Worm (Caenorhabditis elegans) whole organism, L3 larva: ENCODE results near the gene Y53F4B.51.

Experiments used
- R02D3.7 ChIP-seq: fragments of 150-350 bp; optimal IDR thresholded peaks from 2 replicates; lab custom pipeline; 2014; ENCODE audit warnings: missing biosample characterization, missing genetic modification characterization
- ZK546.5 ChIP-seq: sonication (generic microtip); optimal IDR thresholded peaks from 2 replicates; lab custom pipeline; 2017; ENCODE audit warnings: missing biosample characterization, missing genetic modification characterization
- aly-2 ChIP-seq: fragments of 150-350 bp; optimal IDR thresholded peaks from 2 replicates; lab custom pipeline; 2014; ENCODE audit warnings: missing biosample characterization, missing genetic modification characterization
- ama-1 ChIP-seq: fragments of 150-350 bp; optimal IDR thresholded peaks from 2 replicates; lab custom pipeline; 2018
- ceh-16 ChIP-seq: sonication (generic microtip); optimal IDR thresholded peaks from 2 replicates; lab custom pipeline; 2017; ENCODE audit warnings: missing biosample characterization, missing genetic modification characterization
- ceh-28 ChIP-seq: fragments of 150-350 bp; optimal IDR thresholded peaks from 2 replicates; lab custom pipeline; 2014; ENCODE audit warnings: missing biosample characterization, missing genetic modification reagents, missing genetic modification characterization
- ceh-82 ChIP-seq: fragments of 150-350 bp; optimal IDR thresholded peaks from 2 replicates; lab custom pipeline; 2014; ENCODE audit warnings: missing biosample characterization, missing genetic modification characterization
- ceh-9 ChIP-seq: sonication (generic microtip); optimal IDR thresholded peaks from 2 replicates; lab custom pipeline; 2018; ENCODE audit warnings: missing biosample characterization, missing genetic modification characterization
- daf-12 ChIP-seq: fragments of 150-350 bp; optimal IDR thresholded peaks from 2 replicates; lab custom pipeline; 2014; ENCODE audit warnings: missing biosample characterization, missing genetic modification reagents, missing genetic modification characterization
- egl-27 ChIP-seq: sonication (generic microtip); optimal IDR thresholded peaks from 4 replicates; lab custom pipeline; 2017; ENCODE audit warnings: missing biosample characterization, missing genetic modification reagents, missing genetic modification characterization
- egl-5 ChIP-seq: fragments of 150-350 bp; optimal IDR thresholded peaks from 2 replicates; lab custom pipeline; 2017; ENCODE audit warnings: missing biosample characterization, missing genetic modification reagents, missing genetic modification characterization, inconsistent platforms
- elt-1 ChIP-seq: fragments of 150-350 bp; optimal IDR thresholded peaks from 2 replicates; lab custom pipeline; 2014; ENCODE audit warnings: missing biosample characterization, missing genetic modification characterization
- elt-2 ChIP-seq: sonication (generic microtip); optimal IDR thresholded peaks from 2 replicates; lab custom pipeline; 2016; ENCODE audit warnings: missing genetic modification reagents, mild to moderate bottlenecking, missing genetic modification characterization, missing compliant biosample characterization
- elt-3 ChIP-seq, 3 experiments: fragments of 150-350 bp in 1 of 3; sonication (generic microtip) in 2 of 3; optimal IDR thresholded peaks; 2 replicates in 2 of 3; 4 replicates in 1 of 3; lab custom pipeline; 2014 to 2017; ENCODE audit warnings: missing biosample characterization in 3 of 3, missing genetic modification characterization in 3 of 3
- eor-1 ChIP-seq, 2 experiments: fragments of 150-350 bp; optimal IDR thresholded peaks; 2 replicates each; lab custom pipeline; 2014 to 2018; ENCODE audit warnings: missing biosample characterization in 2 of 2, missing genetic modification characterization in 2 of 2
- fkh-10 ChIP-seq: sonication (generic microtip); optimal IDR thresholded peaks from 2 replicates; lab custom pipeline; 2017; ENCODE audit warnings: missing biosample characterization, missing genetic modification reagents, missing genetic modification characterization
- fkh-2 ChIP-seq: fragments of 150-350 bp; optimal IDR thresholded peaks from 2 replicates; lab custom pipeline; 2014; ENCODE audit warnings: missing biosample characterization, missing genetic modification reagents, missing genetic modification characterization
- fos-1 ChIP-seq: fragments of 150-350 bp; optimal IDR thresholded peaks from 2 replicates; lab custom pipeline; 2014; ENCODE audit warnings: missing biosample characterization, missing genetic modification characterization
- hmg-11 ChIP-seq: sonication (generic microtip); optimal IDR thresholded peaks from 2 replicates; lab custom pipeline; 2016; ENCODE audit warnings: missing genetic modification characterization, missing compliant biosample characterization
- jun-1 ChIP-seq: fragments of 150-350 bp; optimal IDR thresholded peaks from 2 replicates; lab custom pipeline; 2014; ENCODE audit warnings: missing biosample characterization, missing genetic modification reagents, missing genetic modification characterization
- lin-15B ChIP-seq: fragments of 150-350 bp; optimal IDR thresholded peaks from 2 replicates; lab custom pipeline; 2014; ENCODE audit warnings: missing biosample characterization, missing genetic modification characterization
- lin-39 ChIP-seq: fragments of 150-350 bp; optimal IDR thresholded peaks from 2 replicates; lab custom pipeline; 2018; ENCODE audit warnings: missing biosample characterization, missing genetic modification reagents, missing genetic modification characterization
- lsy-12 ChIP-seq: sonication (generic microtip); optimal IDR thresholded peaks from 2 replicates; lab custom pipeline; 2016; ENCODE audit warnings: mild to moderate bottlenecking, missing genetic modification characterization, missing compliant biosample characterization
- mdl-1 ChIP-seq: fragments of 150-350 bp; optimal IDR thresholded peaks from 2 replicates; lab custom pipeline; 2014; ENCODE audit warnings: missing biosample characterization, missing genetic modification characterization
- mml-1 ChIP-seq: fragments of 150-350 bp; sonication (generic microtip); optimal IDR thresholded peaks from 3 replicates; lab custom pipeline; 2014; ENCODE audit warnings: missing biosample characterization, missing genetic modification characterization
- nfya-1 ChIP-seq: sonication (generic microtip); optimal IDR thresholded peaks from 2 replicates; lab custom pipeline; 2017; ENCODE audit warnings: missing genetic modification characterization, mild to moderate bottlenecking, missing compliant biosample characterization, antibody characterized with exemption, moderate library complexity; ENCODE audit not compliant: insufficient read depth
- nhr-11 ChIP-seq: fragments of 150-350 bp; optimal IDR thresholded peaks from 2 replicates; lab custom pipeline; 2014; ENCODE audit warnings: missing biosample characterization, missing genetic modification characterization
- nhr-12 ChIP-seq: fragments of 150-350 bp; optimal IDR thresholded peaks from 2 replicates; lab custom pipeline; 2014; ENCODE audit warnings: missing biosample characterization, missing genetic modification characterization
- nhr-23 ChIP-seq: fragments of 150-350 bp; optimal IDR thresholded peaks from 2 replicates; lab custom pipeline; 2014; ENCODE audit warnings: missing biosample characterization, missing genetic modification reagents, missing genetic modification characterization
- nhr-237 ChIP-seq: fragments of 150-350 bp; optimal IDR thresholded peaks from 2 replicates; lab custom pipeline; 2014; ENCODE audit warnings: missing biosample characterization, missing genetic modification characterization
- nhr-25 ChIP-seq: sonication (generic microtip); optimal IDR thresholded peaks from 2 replicates; lab custom pipeline; 2017; ENCODE audit warnings: missing biosample characterization, missing genetic modification characterization
- nhr-28 ChIP-seq: fragments of 150-350 bp; optimal IDR thresholded peaks from 2 replicates; lab custom pipeline; 2014; ENCODE audit warnings: missing biosample characterization, missing genetic modification characterization
- nhr-43 ChIP-seq: sonication (generic microtip); optimal IDR thresholded peaks from 2 replicates; lab custom pipeline; 2016; ENCODE audit warnings: mild to moderate bottlenecking, missing genetic modification characterization, missing compliant biosample characterization; ENCODE audit not compliant: poor library complexity, severe bottlenecking
- nhr-67 ChIP-seq: fragments of 150-350 bp; optimal IDR thresholded peaks from 2 replicates; lab custom pipeline; 2014; ENCODE audit warnings: missing biosample characterization, missing genetic modification characterization
- nhr-76 ChIP-seq: fragments of 150-350 bp; sonication (generic microtip); optimal IDR thresholded peaks from 5 replicates; lab custom pipeline; 2014; ENCODE audit warnings: missing biosample characterization, missing genetic modification characterization
- nhr-77 ChIP-seq: fragments of 150-350 bp; optimal IDR thresholded peaks from 2 replicates; lab custom pipeline; 2014; ENCODE audit warnings: missing biosample characterization, missing genetic modification characterization
- pha-4 ChIP-seq: fragments of 150-350 bp; optimal IDR thresholded peaks from 2 replicates; lab custom pipeline; 2014; ENCODE audit warnings: missing biosample characterization, missing genetic modification reagents, missing genetic modification characterization
- pqm-1 ChIP-seq: fragments of 150-350 bp; optimal IDR thresholded peaks from 2 replicates; lab custom pipeline; 2017; ENCODE audit warnings: missing biosample characterization, missing genetic modification characterization, inconsistent platforms
- sea-2 ChIP-seq: fragments of 150-350 bp; sonication (generic microtip); optimal IDR thresholded peaks from 4 replicates; lab custom pipeline; 2014; ENCODE audit warnings: missing biosample characterization, missing genetic modification reagents, missing genetic modification characterization
- skn-1 ChIP-seq: fragments of 150-350 bp; optimal IDR thresholded peaks from 2 replicates; lab custom pipeline; 2014; ENCODE audit warnings: missing biosample characterization, missing genetic modification characterization
- snpc-4 ChIP-seq: fragments of 150-350 bp; optimal IDR thresholded peaks from 2 replicates; lab custom pipeline; 2014; ENCODE audit warnings: missing biosample characterization, missing genetic modification characterization
- tbx-2 ChIP-seq: sonication (generic microtip); optimal IDR thresholded peaks from 2 replicates; lab custom pipeline; 2016; ENCODE audit warnings: mild to moderate bottlenecking, missing genetic modification characterization, missing compliant biosample characterization
- unc-39 ChIP-seq: sonication (generic microtip); optimal IDR thresholded peaks from 4 replicates; lab custom pipeline; 2017; ENCODE audit warnings: missing biosample characterization, missing genetic modification characterization
- unc-62 ChIP-seq: fragments of 150-350 bp; sonication (generic microtip); optimal IDR thresholded peaks from 4 replicates; lab custom pipeline; 2014; ENCODE audit warnings: missing biosample characterization, missing genetic modification reagents, missing genetic modification characterization
- zag-1 ChIP-seq: fragments of 150-350 bp; optimal IDR thresholded peaks from 2 replicates; lab custom pipeline; 2014; ENCODE audit warnings: missing biosample characterization, missing genetic modification characterization
- ztf-11 ChIP-seq: fragments of 150-350 bp; optimal IDR thresholded peaks from 2 replicates; lab custom pipeline; 2014; ENCODE audit warnings: missing biosample characterization, missing genetic modification characterization
- ztf-4 ChIP-seq: fragments of 150-350 bp; optimal IDR thresholded peaks from 2 replicates; lab custom pipeline; 2014; ENCODE audit warnings: missing biosample characterization, missing genetic modification characterization

The Y53F4B.51 gene

ce11 chrII:14983909-14984308 lies 30.3 kb downstream of the Y53F4B.51 start, which contains the start of gene Y53F4B.5:
Gene Y53F4B.5, minus strand, starts transcription at chrII:14984009.
- TF ChIP-seq nhr-43 = no peak
- TF ChIP-seq nhr-28 = no peak
- TF ChIP-seq zag-1 = no peak
- TF ChIP-seq lin-39 (tag; lab: Kevin White, UChicago) = no peak
- no peak for TF ChIP-seq hmg-11 (tag; lab: Kevin White, UChicago)
- TF ChIP-seq aly-2 (tag; lab: Kevin White, UChicago) = no peak
- no peak for TF ChIP-seq nhr-77 (tag; lab: Kevin White, UChicago)
- TF ChIP-seq nhr-67 (tag; lab: Kevin White, UChicago) = no peak
- TF ChIP-seq egl-27 (tag; lab: Kevin White, UChicago) = no peak
- no peak for TF ChIP-seq unc-62 (GFP tag; lab: Kevin White, UChicago)

DNA sequence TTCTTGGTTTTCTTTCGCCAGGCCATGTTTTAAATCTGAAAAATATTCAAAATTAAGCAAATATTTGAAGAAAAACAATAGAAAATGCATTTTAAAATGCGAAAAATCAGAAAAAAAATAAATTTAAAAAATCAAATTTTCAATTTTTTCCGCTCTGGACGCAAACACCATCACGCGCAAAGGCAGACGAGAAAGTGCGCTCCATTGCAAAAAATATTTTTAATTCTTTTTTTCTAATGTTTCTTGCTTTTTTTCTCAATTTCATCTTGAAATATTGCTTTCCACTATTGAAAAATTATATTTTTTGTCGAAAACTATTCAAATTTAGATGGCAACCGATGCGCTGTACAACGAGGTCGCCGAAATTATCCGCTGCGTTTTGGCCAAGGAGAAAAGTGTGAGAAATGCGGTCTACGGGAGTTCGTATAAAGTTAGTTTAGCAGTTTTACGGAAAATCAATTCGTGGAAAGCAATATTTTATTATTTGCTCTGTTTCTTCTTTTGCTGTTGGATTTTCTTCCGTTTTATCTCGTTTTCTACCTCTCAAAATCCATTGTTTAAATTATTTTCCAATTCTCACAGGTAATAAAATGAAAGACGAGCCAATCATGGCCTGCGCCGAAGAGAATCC lies 44.8 kb downstream of the Y53F4B.51 start, which contains the start of the genes pole-4, nsun-5 and metl-2:
Gene pole-4, minus strand, starts transcription at position 35 of the 631 bp plus-strand sequence.
Gene nsun-5, plus strand, starts transcription at position 298 of the 631 bp plus-strand sequence.
Gene metl-2, plus strand, starts transcription at position 581 of the 631 bp plus-strand sequence.
- TF ChIP-seq pha-4 (peak; percentile 81), jun-1 (tag; lab: Kevin White, UChicago) (no peak), nhr-25 (tag; lab: Kevin White, UChicago) (no peak), fos-1 (tag; lab: Kevin White, UChicago) (no peak), fkh-10 (no peak), ceh-9 (tag; lab: Kevin White, UChicago) (no peak), mml-1 (tag; lab: Kevin White, UChicago) (no peak), skn-1 (tag; lab: Kevin White, UChicago) (no peak), lin-15B (tag; lab: Kevin White, UChicago) (peak; percentile 86), ceh-16 (tag; lab: Kevin White, UChicago) (no peak), ztf-11 (tag; lab: Kevin White, UChicago) (no peak), sea-2 (GFP tag; lab: Kevin White, UChicago) (no peak), nhr-23 (peak; percentile 31), nhr-12 (no peak), eor-1 (tag; optimal IDR thresholded peaks at IDR 0.05; lab: Kevin White, UChicago) (no peak), elt-2 (tag; lab: Kevin White, UChicago) (no peak), nhr-11 (tag; lab: Kevin White, UChicago) (no peak), nhr-28 (no peak), nfya-1 (peak; percentile 49), egl-5 (tag; lab: Kevin White, UChicago) (no peak), R02D3.7 (tag; lab: Kevin White, UChicago) (no peak), lin-39 (tag; lab: Kevin White, UChicago) (no peak), zag-1 (no peak), tbx-2 (tag; lab: Kevin White, UChicago) (no peak), ZK546.5 (tag; lab: Kevin White, UChicago) (no peak), ceh-28 (no peak), ceh-82 (tag; lab: Kevin White, UChicago) (no peak), nhr-43 (no peak), unc-39 (tag; lab: Kevin White, UChicago) (no peak), elt-3 (tag; optimal IDR thresholded peaks at IDR 0.05; lab: Kevin White, UChicago) (no peak), ama-1 (lab: Kevin White, UChicago) (no peak), nhr-76 (tag; lab: Kevin White, UChicago) (no peak), ztf-4 (tag; lab: Kevin White, UChicago) (no peak), daf-12 (tag; lab: Kevin White, UChicago) (no peak), egl-27 (tag; lab: Kevin White, UChicago) (no peak), elt-1 (tag; lab: Kevin White, UChicago) (no peak), pqm-1 (tag; lab: Kevin White, UChicago) (no peak), nhr-67 (tag; lab: Kevin White, UChicago) (no peak), mdl-1 (tag; lab: Kevin White, UChicago) (no peak), fkh-2 (tag; lab: Kevin White, UChicago) (no peak), unc-62 (GFP tag; lab: Kevin White, UChicago) (no peak), aly-2 (tag; lab: Kevin White, UChicago) (no peak), lsy-12 (tag; lab: Kevin White, UChicago) (no peak), hmg-11 (tag; lab: Kevin White, UChicago) (peak; percentile 3), nhr-77 (tag; lab: Kevin White, UChicago) (no peak), nhr-237 (no peak), snpc-4 (peak; percentile 70)
